Fruit fly (Drosophila melanogaster): Measurements from ENCODE around the gene B-H2.
A peak's percentile ranks its signal among the peaks of the same experiment; 100 is the strongest.

Gene B-H2

DNA sequence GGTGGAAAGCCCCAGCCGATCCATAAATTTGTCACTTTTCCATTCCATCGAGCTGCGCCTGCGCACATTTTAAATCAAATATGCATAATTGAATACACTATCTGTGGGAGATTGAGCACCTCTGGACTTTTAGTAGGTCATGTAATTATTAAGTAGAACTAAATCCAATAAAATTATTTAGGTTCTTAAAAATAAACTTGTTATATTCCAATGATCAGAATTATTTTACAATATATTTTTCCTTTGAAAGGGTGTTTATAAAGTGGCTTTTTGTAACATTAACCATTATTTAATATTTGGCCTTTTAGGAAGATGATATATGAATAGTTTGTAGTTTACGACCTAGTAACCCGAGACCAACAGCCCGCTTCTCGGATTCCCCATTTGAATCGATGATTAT is 19.7 kb downstream of the B-H2 start:
- TF ChIP-seq Jra (GFP tag; optimal IDR thresholded peaks at IDR 0.05) (no peak), rgr (GFP tag; optimal IDR thresholded peaks at IDR 0.05) (no peak), Hnf4 (GFP tag; optimal IDR thresholded peaks at IDR 0.05) (no peak), Dfd (GFP tag; optimal IDR thresholded peaks at IDR 0.05) (no peak), Vsx2 (GFP tag; optimal IDR thresholded peaks at IDR 0.05; ENCODE audit: partially characterized antibody) (no peak), dl (GFP tag; optimal IDR thresholded peaks at IDR 0.05; ENCODE audit: insufficient read depth in 1 of 2, partially characterized antibody in 2 of 2) (no peak), Rel (GFP tag; optimal IDR thresholded peaks at IDR 0.05) (no peak), Rel (tag; optimal IDR thresholded peaks at IDR 0.05) (no peak), jim (GFP tag; optimal IDR thresholded peaks at IDR 0.05) (no peak), Abd-B (GFP tag; optimal IDR thresholded peaks at IDR 0.05) (no peak), pan (optimal IDR thresholded peaks at IDR 0.05) (no peak)

DNA sequence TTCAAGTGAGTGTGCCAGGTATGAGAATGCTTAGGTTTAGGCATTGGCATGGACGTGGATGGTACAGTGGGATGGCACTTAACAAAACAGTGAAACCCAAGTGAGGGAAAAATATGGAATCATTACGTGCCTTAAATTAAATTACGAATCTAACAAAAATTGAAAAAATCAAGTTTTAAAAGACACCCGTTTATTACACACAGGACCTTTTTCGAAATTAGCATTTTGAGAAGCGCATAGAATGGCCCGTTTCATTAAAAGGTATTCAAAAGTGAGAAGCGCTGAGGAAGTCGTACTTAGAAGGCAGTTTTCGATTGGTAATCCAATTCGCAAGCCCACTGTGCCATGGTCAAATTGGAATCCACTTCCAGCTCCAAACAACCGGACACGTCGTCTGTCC is 22.0 kb downstream of the B-H2 start:
- TF ChIP-seq CG9705 (GFP tag; optimal IDR thresholded peaks at IDR 0.05) = no peak
- no peak for TF ChIP-seq fru (GFP tag; optimal IDR thresholded peaks at IDR 0.05)
- no peak for TF ChIP-seq pan (optimal IDR thresholded peaks at IDR 0.05)
- TF ChIP-seq dmrt93B (GFP tag; optimal IDR thresholded peaks at IDR 0.05) = no peak
- TF ChIP-seq HLH106 (tag; optimal IDR thresholded peaks at IDR 0.05) = no peak
- TF ChIP-seq Hnf4 (GFP tag; optimal IDR thresholded peaks at IDR 0.05) = no peak
- no peak for TF ChIP-seq woc (GFP tag; optimal IDR thresholded peaks at IDR 0.05)
- no peak for TF ChIP-seq Dif (GFP tag; optimal IDR thresholded peaks at IDR 0.05; ENCODE audit: partially characterized antibody)
- no peak for TF ChIP-seq sage (GFP tag; optimal IDR thresholded peaks at IDR 0.05)
- TF ChIP-seq dl (GFP tag; optimal IDR thresholded peaks at IDR 0.05; ENCODE audit: insufficient read depth in 1 of 2, partially characterized antibody in 2 of 2) = no peak

dm6 chrX:17339693-17340092 is 25.3 kb downstream of the B-H2 start:
- no peak for TF ChIP-seq OdsH (GFP tag; optimal IDR thresholded peaks at IDR 0.05)
- no peak for TF ChIP-seq dl (GFP tag; optimal IDR thresholded peaks at IDR 0.05; ENCODE audit: insufficient read depth in 1 of 2, partially characterized antibody in 2 of 2)
- TF ChIP-seq dmrt93B (GFP tag; optimal IDR thresholded peaks at IDR 0.05) = no peak
- no peak for TF ChIP-seq CrebA (GFP tag; optimal IDR thresholded peaks at IDR 0.05; ENCODE audit: borderline replicate concordance)
- TF ChIP-seq Rel (GFP tag; optimal IDR thresholded peaks at IDR 0.05) = no peak
- TF ChIP-seq Rel (tag; optimal IDR thresholded peaks at IDR 0.05) = no peak
- TF ChIP-seq Hnf4 (GFP tag; optimal IDR thresholded peaks at IDR 0.05) = no peak
- TF ChIP-seq h (GFP tag; optimal IDR thresholded peaks at IDR 0.05) = no peak
- no peak for TF ChIP-seq Dfd (GFP tag; optimal IDR thresholded peaks at IDR 0.05)
- TF ChIP-seq Abd-B (GFP tag; optimal IDR thresholded peaks at IDR 0.05) = no peak

DNA sequence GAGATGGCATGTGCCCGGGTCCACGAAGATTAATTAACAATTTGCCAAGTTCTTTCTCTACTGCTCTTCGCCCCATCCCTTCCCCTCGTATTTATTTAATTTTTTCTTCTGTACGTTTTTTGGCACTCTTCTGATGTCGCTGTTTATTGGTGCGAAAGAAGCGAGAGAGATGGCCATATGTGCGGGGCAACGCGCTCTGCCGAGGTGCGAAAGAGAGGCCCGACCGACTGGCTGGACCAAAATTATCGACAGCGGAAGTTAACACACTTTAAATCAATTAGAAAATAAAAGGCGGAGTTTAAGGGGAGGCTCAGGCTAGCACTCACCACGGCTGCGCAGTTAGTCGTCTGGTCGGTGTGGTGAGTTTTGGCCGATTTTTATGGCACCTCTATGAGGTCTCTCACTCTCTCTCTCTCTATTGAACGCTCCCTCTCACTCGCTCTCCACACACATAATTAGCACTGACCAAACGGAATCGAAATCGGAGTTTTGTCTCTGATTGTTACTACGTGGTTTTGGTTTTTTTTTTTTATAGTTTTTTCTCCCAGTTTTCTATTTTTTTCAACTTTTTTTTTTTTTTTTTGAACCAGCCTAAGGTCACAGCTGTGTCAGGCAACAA is 31.5 kb downstream of the B-H2 start:
- TF ChIP-seq Vsx2 (GFP tag; optimal IDR thresholded peaks at IDR 0.05; ENCODE audit: partially characterized antibody) (peak; percentile 36), Hr78 (GFP tag; optimal IDR thresholded peaks at IDR 0.05) (no peak), Jra (GFP tag; optimal IDR thresholded peaks at IDR 0.05) (no peak)

DNA sequence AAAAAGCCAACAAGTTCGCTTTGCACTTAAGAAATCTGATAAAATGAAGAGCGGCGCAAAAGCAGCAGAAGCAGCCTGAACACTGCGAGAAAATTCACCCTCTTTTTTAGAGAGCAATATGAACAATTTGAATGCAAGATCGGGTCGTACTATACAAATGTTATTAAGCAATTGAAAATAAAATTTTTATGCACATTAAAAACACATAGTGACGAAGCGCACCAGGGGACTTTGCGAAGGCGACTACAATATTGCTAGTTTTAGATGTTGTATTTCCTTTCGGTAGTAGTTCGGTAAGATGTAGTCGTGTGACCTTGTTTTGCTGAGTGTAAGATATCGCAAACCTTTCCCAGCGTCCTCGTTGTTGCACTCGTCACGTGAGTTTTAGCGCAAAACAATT is 37.2 kb downstream of the B-H2 start:
- TF ChIP-seq fru (GFP tag; optimal IDR thresholded peaks at IDR 0.05) (peak; percentile 52), CG32264 (GFP tag; optimal IDR thresholded peaks at IDR 0.05) (no peak), CG9705 (GFP tag; optimal IDR thresholded peaks at IDR 0.05) (no peak), sage (GFP tag; optimal IDR thresholded peaks at IDR 0.05) (no peak), woc (GFP tag; optimal IDR thresholded peaks at IDR 0.05) (peak; percentile 43), dl (GFP tag; optimal IDR thresholded peaks at IDR 0.05; ENCODE audit: insufficient read depth in 1 of 2, partially characterized antibody in 2 of 2) (no peak), tai (GFP tag; optimal IDR thresholded peaks at IDR 0.05) (no peak), Hr78 (GFP tag; optimal IDR thresholded peaks at IDR 0.05) (no peak), rgr (GFP tag; optimal IDR thresholded peaks at IDR 0.05) (peak; percentile 17), brk (GFP tag; optimal IDR thresholded peaks at IDR 0.05) (no peak), Hr83 (GFP tag; optimal IDR thresholded peaks at IDR 0.05; ENCODE audit: poor library complexity, severe bottlenecking) (no peak), Jra (GFP tag; optimal IDR thresholded peaks at IDR 0.05) (no peak), Myc (optimal IDR thresholded peaks at IDR 0.05) (no peak), GATAd (GFP tag; optimal IDR thresholded peaks at IDR 0.05) (no peak), h (GFP tag; optimal IDR thresholded peaks at IDR 0.05) (peak; percentile 49), OdsH (GFP tag; optimal IDR thresholded peaks at IDR 0.05) (peak; percentile 9), foxo (GFP tag; optimal IDR thresholded peaks at IDR 0.05) (peak in 1 of 2 experiments; percentile 48), N (GFP tag; optimal IDR thresholded peaks at IDR 0.05) (no peak), Dif (GFP tag; optimal IDR thresholded peaks at IDR 0.05; ENCODE audit: partially characterized antibody) (no peak), Sp1 (GFP tag; optimal IDR thresholded peaks at IDR 0.05) (peak; percentile 45), br (GFP tag; optimal IDR thresholded peaks at IDR 0.05) (no peak), Vsx2 (GFP tag; optimal IDR thresholded peaks at IDR 0.05; ENCODE audit: partially characterized antibody) (no peak), CrebA (GFP tag; optimal IDR thresholded peaks at IDR 0.05; ENCODE audit: borderline replicate concordance) (no peak), sv (GFP tag; optimal IDR thresholded peaks at IDR 0.05) (no peak), lola (GFP tag; optimal IDR thresholded peaks at IDR 0.05) (no peak), psq (GFP tag; optimal IDR thresholded peaks at IDR 0.05) (peak; percentile 30), jim (GFP tag; optimal IDR thresholded peaks at IDR 0.05) (no peak), ey (GFP tag; optimal IDR thresholded peaks at IDR 0.05) (peak; percentile 56), dmrt93B (GFP tag; optimal IDR thresholded peaks at IDR 0.05) (no peak), Abd-B (GFP tag; optimal IDR thresholded peaks at IDR 0.05) (no peak), Hnf4 (GFP tag; optimal IDR thresholded peaks at IDR 0.05) (no peak), Dfd (GFP tag; optimal IDR thresholded peaks at IDR 0.05) (no peak), dsf (GFP tag; optimal IDR thresholded peaks at IDR 0.05; ENCODE audit: borderline replicate concordance) (no peak), Mio (GFP tag; optimal IDR thresholded peaks at IDR 0.05) (no peak)

Measured in whole organism, wandering third instar larva.